Fruit fly (Drosophila melanogaster): Measurements from ENCODE around the gene Nf-YB.

Gene Nf-YB

DNA sequence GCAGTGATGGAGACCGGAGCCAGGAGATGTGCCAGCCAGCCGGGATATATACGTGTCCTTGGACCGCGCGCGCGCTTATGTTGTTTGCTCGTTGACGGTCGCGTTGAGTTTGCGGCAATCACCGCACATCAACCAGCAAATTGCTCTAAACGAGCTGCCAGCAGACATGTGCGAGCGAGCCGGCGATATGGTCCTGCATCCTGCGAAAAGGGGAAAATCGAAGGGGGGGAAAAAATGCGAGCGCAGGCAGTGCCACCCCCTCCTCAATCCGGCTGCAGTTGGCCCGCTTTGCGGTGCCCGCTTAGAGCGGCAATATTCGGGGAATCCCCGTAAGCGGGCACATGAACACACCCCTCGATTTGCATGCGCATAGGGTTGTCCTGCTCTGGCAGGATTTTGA, 33.1 kb downstream of the Nf-YB start, which contains the start of gene bsh:
TSS of gene bsh (minus strand) at position 101 of the 400 bp plus-strand sequence.
- TF ChIP-seq Sin3A (optimal IDR thresholded peaks at IDR 0.05): no peak

DNA sequence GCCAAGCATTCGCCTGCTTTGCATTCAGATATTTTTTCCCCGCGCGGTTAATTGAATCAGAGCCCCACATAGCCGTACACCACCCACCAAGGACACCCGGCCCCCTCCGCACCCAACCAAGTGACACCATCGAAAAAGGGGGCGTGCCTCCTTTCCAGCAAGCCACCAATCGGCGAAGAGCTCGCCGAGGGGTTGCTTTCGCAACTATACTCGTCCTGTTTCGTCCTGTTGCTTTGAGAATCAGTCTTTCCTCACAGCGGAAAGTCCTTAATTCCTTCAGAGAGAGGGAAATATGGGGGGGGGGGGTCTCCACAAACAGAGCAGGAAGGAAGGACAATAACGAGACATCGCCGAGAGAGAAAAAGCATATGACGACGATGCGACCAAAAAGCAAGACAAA, 33.9 kb downstream of the Nf-YB start:
- no peak for TF ChIP-seq ttk (optimal IDR thresholded peaks at IDR 0.05)
- no peak for TF ChIP-seq Sin3A (optimal IDR thresholded peaks at IDR 0.05)

DNA sequence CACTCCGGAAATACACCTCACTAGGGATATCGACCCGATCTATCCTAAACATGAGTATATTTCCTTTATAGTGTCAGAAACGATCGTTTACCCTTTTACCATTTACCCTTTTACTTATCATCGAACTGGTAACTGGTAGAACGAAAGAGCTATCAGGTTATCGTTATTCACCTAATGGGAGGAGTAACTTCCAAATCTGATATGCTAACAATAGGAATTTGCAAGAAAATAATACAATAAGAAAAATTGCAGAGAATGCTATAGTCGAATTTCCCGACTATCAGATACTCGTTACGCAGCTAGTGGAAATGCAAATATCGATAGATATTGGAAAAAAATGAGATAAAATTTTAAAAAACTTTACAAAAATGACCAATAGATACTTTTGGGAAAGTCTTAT, 38.4 kb downstream of the Nf-YB start:
- no peak for TF ChIP-seq insv (optimal IDR thresholded peaks at IDR 0.05)
- no peak for TF ChIP-seq ttk (optimal IDR thresholded peaks at IDR 0.05)
- TF ChIP-seq Myc (optimal IDR thresholded peaks at IDR 0.05): no peak
- TF ChIP-seq psq (optimal IDR thresholded peaks at IDR 0.05): no peak
- TF ChIP-seq h (optimal IDR thresholded peaks at IDR 0.05): no peak
- TF ChIP-seq Sin3A (optimal IDR thresholded peaks at IDR 0.05): no peak

DNA sequence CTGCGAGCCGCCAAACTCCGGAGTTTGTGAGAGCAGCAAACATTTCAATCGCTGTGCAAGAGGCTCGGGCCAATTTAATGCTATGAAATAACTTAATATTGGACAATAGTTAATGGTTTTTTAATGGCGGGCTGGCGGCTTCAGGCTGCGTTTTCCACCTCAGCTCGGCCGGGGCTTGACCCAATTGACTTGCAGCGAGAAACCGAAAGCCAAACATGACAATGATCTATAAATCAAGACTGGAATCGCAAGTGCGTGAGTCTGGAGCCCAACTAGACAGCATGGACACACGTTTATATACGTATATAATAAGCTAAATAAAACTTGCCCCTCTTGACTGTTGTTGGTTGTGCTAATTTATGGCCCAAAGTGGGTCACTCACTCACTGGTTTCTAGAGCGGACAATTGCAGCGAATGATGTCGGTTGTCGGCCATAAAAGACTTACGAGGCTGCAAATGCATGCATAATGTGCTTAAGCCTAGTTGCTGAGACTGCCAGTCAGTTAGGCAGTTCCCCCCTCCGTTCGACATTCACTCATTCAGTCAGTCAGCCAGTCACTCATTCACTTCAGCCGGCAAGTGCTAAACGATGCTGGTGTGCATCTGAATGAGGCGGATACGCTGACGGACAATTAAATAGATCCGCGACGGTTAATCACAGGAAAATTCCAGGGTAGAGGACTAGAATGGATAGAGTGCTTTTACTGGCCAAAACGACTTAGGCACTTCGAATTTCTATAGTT, 49.2 kb downstream of the Nf-YB start:
- TF ChIP-seq Sin3A (optimal IDR thresholded peaks at IDR 0.05) (no peak), Myc (optimal IDR thresholded peaks at IDR 0.05) (no peak), ttk (optimal IDR thresholded peaks at IDR 0.05) (no peak), insv (optimal IDR thresholded peaks at IDR 0.05) (no peak), psq (optimal IDR thresholded peaks at IDR 0.05) (no peak), h (optimal IDR thresholded peaks at IDR 0.05) (no peak)

Data from Kc167 (cell line).